Worm (Caenorhabditis elegans): ENCODE results near the gene gtr-1.

Gene gtr-1

ce11 chrX:817984-818383, 15.4 kb downstream of the gtr-1 start:
- no peak for TF ChIP-seq nfya-2 (GFP tag; IDR thresholded peaks at IDR 0.05)
- TF ChIP-seq ztf-22 (GFP tag; optimal IDR thresholded peaks at IDR 0.05), result no peak
- no peak for TF ChIP-seq madf-6 (GFP tag; IDR thresholded peaks at IDR 0.05)
- TF ChIP-seq rec-8 (tag; optimal IDR thresholded peaks at IDR 0.05), result no peak
- no peak for TF ChIP-seq somi-1 (GFP tag; optimal IDR thresholded peaks at IDR 0.05)
- no peak for TF ChIP-seq him-1 (tag; optimal IDR thresholded peaks at IDR 0.05)
- TF ChIP-seq hlh-12 (tag; optimal IDR thresholded peaks at IDR 0.05), result no peak
- no peak for TF ChIP-seq B0019.2 (GFP tag; conservative IDR thresholded peaks at IDR 0.05)
- TF ChIP-seq K12H6.12 (tag; optimal IDR thresholded peaks at IDR 0.05), result no peak
- no peak for TF ChIP-seq ceh-58 (GFP tag; IDR thresholded peaks at IDR 0.05)
- no peak for TF ChIP-seq T07F8.4 (tag; optimal IDR thresholded peaks at IDR 0.05)
- TF ChIP-seq C17E4.6 (GFP tag; IDR thresholded peaks at IDR 0.05), result no peak
- no peak for TF ChIP-seq F33H1.4 (GFP tag; IDR thresholded peaks at IDR 0.05)
- TF ChIP-seq snpc-1.1 (tag; optimal IDR thresholded peaks at IDR 0.05; ENCODE audit: insufficient read depth), result no peak
- TF ChIP-seq unc-130 (GFP tag; optimal IDR thresholded peaks at IDR 0.05), result no peak
- no peak for TF ChIP-seq bed-2 (GFP tag; IDR thresholded peaks at IDR 0.05)
- TF ChIP-seq atf-7 (tag; optimal IDR thresholded peaks at IDR 0.05), result no peak
- no peak for TF ChIP-seq snpc-4 (GFP tag; optimal IDR thresholded peaks at IDR 0.05)
- TF ChIP-seq snpc-4 (tag; optimal IDR thresholded peaks at IDR 0.05), result no peak

- TF ChIP-seq C17E4.6 (GFP tag; IDR thresholded peaks at IDR 0.05) (no peak), cebp-1 (GFP tag; IDR thresholded peaks at IDR 0.05) (no peak; the same call in 1 of the 2 replicates), cebp-1 (tag; optimal IDR thresholded peaks at IDR 0.05) (peak; percentile 60), atf-7 (tag; optimal IDR thresholded peaks at IDR 0.05) (peak; percentile 18), let-607 (tag; optimal IDR thresholded peaks at IDR 0.05) (peak; percentile 19 to 63), dox-1 (GFP tag; IDR thresholded peaks at IDR 0.05) (peak; percentile 44; the same call in 1 of the 2 replicates), nhr-80 (tag; optimal IDR thresholded peaks at IDR 0.05) (peak; percentile 92), ceh-91 (GFP tag; IDR thresholded peaks at IDR 0.05) (no peak)
Observed at ce11 chrX:823736-824135, 21.2 kb downstream of the gtr-1 start.

- no peak for TF ChIP-seq efl-1 (GFP tag; optimal IDR thresholded peaks at IDR 0.05)
- no peak for TF ChIP-seq nhr-120 (GFP tag; IDR thresholded peaks at IDR 0.05)
- TF ChIP-seq B0336.3 (GFP tag; IDR thresholded peaks at IDR 0.05), result no peak
- no peak for TF ChIP-seq attf-5 (GFP tag; optimal IDR thresholded peaks at IDR 0.05)
- no peak for TF ChIP-seq T26A5.8 (tag; optimal IDR thresholded peaks at IDR 0.05)
- no peak for TF ChIP-seq bed-1 (GFP tag; IDR thresholded peaks at IDR 0.05)
- no peak for TF ChIP-seq nfyb-1 (GFP tag; IDR thresholded peaks at IDR 0.05)
- no peak for TF ChIP-seq cebp-2 (GFP tag; IDR thresholded peaks at IDR 0.05)
- TF ChIP-seq Y53F4B.3 (GFP tag; IDR thresholded peaks at IDR 0.05), result no peak
- TF ChIP-seq attf-3 (GFP tag; conservative IDR thresholded peaks at IDR 0.05), result no peak
Observed at ce11 chrX:825375-825774, 22.8 kb downstream of the gtr-1 start, which contains the start of gene daf-3. Gene daf-3, minus strand, starts transcription at chrX:825475.

- peak; percentile 98 for TF ChIP-seq hmg-1.2 (GFP tag; IDR thresholded peaks at IDR 0.05)
- peak; percentile 36 for TF ChIP-seq lin-40 (tag; optimal IDR thresholded peaks at IDR 0.05)
- TF ChIP-seq Y53G8AR.9 (GFP tag; conservative IDR thresholded peaks at IDR 0.05), result 0 out of 2 replicates have a peak, but pooled peaks have one; percentile 39
- TF ChIP-seq zim-3 (tag; optimal IDR thresholded peaks at IDR 0.05), result no peak
Observed at ce11 chrX:825924-826323, 23.3 kb downstream of the gtr-1 start.

Measured in whole organism, young adult.